Worm (Caenorhabditis elegans) whole organism, L4 larva: ENCODE measurements around the gene srw-41.
"Not testable (repeated sequence)": the region's sequence is repeated elsewhere in the genome, so short reads cannot be mapped to it uniquely, and the experiment has no call there.

Source experiments
- F44E2.7 ChIP-seq: fragments of 200-800 bp; sonication (Bioruptor generic); IDR thresholded peaks from 2 replicates; pipeline ENCODE4 v2.1.2; 2022; ENCODE audit warnings: missing genetic modification characterization, missing compliant biosample characterization
- F49E8.2 ChIP-seq: sonication (generic microtip); optimal IDR thresholded peaks from 2 replicates; lab custom pipeline; 2016; ENCODE audit warnings: missing compliant biosample characterization, mild to moderate bottlenecking, missing genetic modification characterization, borderline replicate concordance
- R02D3.7 ChIP-seq: fragments of 150-350 bp; sonication (generic microtip); optimal IDR thresholded peaks from 3 replicates; lab custom pipeline; 2014; ENCODE audit warnings: missing biosample characterization, missing genetic modification characterization
- T20F7.1 ChIP-seq: fragments of 200-800 bp; sonication (Bioruptor generic); optimal IDR thresholded peaks from 2 replicates; lab custom pipeline; 2018; ENCODE audit warnings: mild to moderate bottlenecking, missing genetic modification characterization, missing compliant biosample characterization
- T26A8.4 ChIP-seq: fragments of 200-800 bp; sonication (Bioruptor generic); IDR thresholded peaks from 2 replicates; pipeline ENCODE4 v1.3.6; 2022; ENCODE audit warnings: missing genetic modification characterization, missing compliant biosample characterization
- Y48G9A.11 ChIP-seq: fragments of 200-800 bp; sonication (Bioruptor generic); IDR thresholded peaks from 2 replicates; pipeline ENCODE4 v1.3.6; 2022; ENCODE audit warnings: missing genetic modification reagents, missing genetic modification characterization, missing compliant biosample characterization
- Y5F2A.4 ChIP-seq: fragments of 200-800 bp; sonication (Bioruptor generic); optimal IDR thresholded peaks from 2 replicates; lab custom pipeline; 2018; ENCODE audit warnings: mild to moderate bottlenecking, missing genetic modification characterization, missing compliant biosample characterization
- Y75B8A.6 ChIP-seq: fragments of 200-800 bp; sonication (Bioruptor generic); IDR thresholded peaks from 2 replicates; pipeline ENCODE4 v1.3.6; 2022; ENCODE audit warnings: missing genetic modification reagents, missing genetic modification characterization, missing compliant biosample characterization
- aly-2 ChIP-seq: sonication (generic microtip); optimal IDR thresholded peaks from 2 replicates; lab custom pipeline; 2018; ENCODE audit warnings: missing biosample characterization, missing genetic modification characterization
- arid-1 ChIP-seq: fragments of 200-800 bp; sonication (Bioruptor generic); conservative IDR thresholded peaks from 2 replicates; pipeline ENCODE4 v1.3.6; 2022; ENCODE audit warnings: missing genetic modification reagents, missing genetic modification characterization, missing compliant biosample characterization
- ceh-82 ChIP-seq: sonication (generic microtip); optimal IDR thresholded peaks from 2 replicates; lab custom pipeline; 2017; ENCODE audit warnings: missing biosample characterization, missing genetic modification characterization
- ces-1 ChIP-seq: fragments of 150-350 bp; sonication (generic microtip); optimal IDR thresholded peaks from 4 replicates; lab custom pipeline; 2014; ENCODE audit warnings: missing biosample characterization, missing genetic modification reagents, missing genetic modification characterization
- cey-2 ChIP-seq: sonication (generic microtip); optimal IDR thresholded peaks from 3 replicates; lab custom pipeline; 2017; ENCODE audit warnings: missing genetic modification characterization, mild to moderate bottlenecking, missing compliant biosample characterization, antibody characterized with exemption, borderline replicate concordance; ENCODE audit not compliant: insufficient read depth
- daf-12 ChIP-seq: fragments of 150-350 bp; optimal IDR thresholded peaks from 2 replicates; lab custom pipeline; 2014; ENCODE audit warnings: missing biosample characterization, missing genetic modification reagents, missing genetic modification characterization
- daf-8 ChIP-seq: fragments of 200-800 bp; sonication (Bioruptor generic); IDR thresholded peaks from 2 replicates; pipeline ENCODE4 v1.3.6; 2022; ENCODE audit warnings: missing genetic modification characterization, missing compliant biosample characterization
- dmd-8 ChIP-seq: fragments of 200-800 bp; sonication (Bioruptor generic); IDR thresholded peaks from 2 replicates; pipeline ENCODE4 v1.3.6; 2022; ENCODE audit warnings: missing genetic modification characterization, missing compliant biosample characterization
- dmd-9 ChIP-seq: fragments of 200-800 bp; sonication (Bioruptor generic); IDR thresholded peaks from 2 replicates; pipeline ENCODE4 v1.3.6; 2022; ENCODE audit warnings: missing genetic modification reagents, missing genetic modification characterization, missing compliant biosample characterization
- duxl-1 ChIP-seq: sonication (generic microtip); optimal IDR thresholded peaks from 2 replicates; lab custom pipeline; 2016; ENCODE audit warnings: mild to moderate bottlenecking, missing genetic modification characterization, moderate library complexity, missing compliant biosample characterization; ENCODE audit not compliant: poor library complexity
- dve-1 ChIP-seq: sonication (generic microtip); optimal IDR thresholded peaks from 2 replicates; lab custom pipeline; 2017; ENCODE audit warnings: antibody characterized with exemption, mild to moderate bottlenecking, missing genetic modification characterization, missing compliant biosample characterization; ENCODE audit not compliant: insufficient read depth
- egl-27 ChIP-seq: sonication (generic microtip); optimal IDR thresholded peaks from 3 replicates; lab custom pipeline; 2017; ENCODE audit warnings: missing biosample characterization, missing genetic modification reagents, missing genetic modification characterization
- egl-43 ChIP-seq: fragments of 200-800 bp; sonication (Bioruptor generic); IDR thresholded peaks from 2 replicates; pipeline ENCODE4 v1.3.6; 2022; ENCODE audit warnings: missing genetic modification reagents, missing genetic modification characterization, missing compliant biosample characterization
- hlh-30 ChIP-seq: sonication (generic microtip); optimal IDR thresholded peaks from 2 replicates; lab custom pipeline; 2017; ENCODE audit warnings: antibody characterized with exemption, mild to moderate bottlenecking, missing genetic modification characterization, missing compliant biosample characterization; ENCODE audit not compliant: insufficient read depth
- lim-7 ChIP-seq: fragments of 200-800 bp; sonication (Bioruptor generic); IDR thresholded peaks from 2 replicates; pipeline ENCODE4 v1.3.6; 2022; ENCODE audit warnings: missing genetic modification characterization, missing compliant biosample characterization
- lin-29 ChIP-seq: fragments of 200-800 bp; sonication (Bioruptor generic); IDR thresholded peaks from 2 replicates; pipeline ENCODE4 v1.3.6; 2022; ENCODE audit warnings: missing genetic modification reagents, missing genetic modification characterization, missing compliant biosample characterization
- lsy-2 ChIP-seq, 2 experiments: fragments of 150-350 bp in 1 of 2; sonication (generic microtip) in 1 of 2; optimal IDR thresholded peaks; 2 replicates each; lab custom pipeline; 2014 to 2017; ENCODE audit warnings: missing biosample characterization in 2 of 2, missing genetic modification characterization in 2 of 2
- madf-5 ChIP-seq, 2 experiments: fragments of 200-800 bp; sonication (Bioruptor generic); IDR thresholded peaks; 2 replicates each; pipeline ENCODE4 v1.3.6; 2022; ENCODE audit warnings: missing compliant biosample characterization in 2 of 2, missing genetic modification characterization in 2 of 2
- mdl-1 ChIP-seq, 2 experiments: fragments of 150-350 bp in 1 of 2; sonication (generic microtip) in 1 of 2; optimal IDR thresholded peaks; 2 replicates each; lab custom pipeline; 2014 to 2017; ENCODE audit warnings: missing biosample characterization in 2 of 2, missing genetic modification characterization in 2 of 2
- mxl-3 ChIP-seq: fragments of 200-800 bp; sonication (Bioruptor generic); optimal IDR thresholded peaks from 2 replicates; lab custom pipeline; 2018; ENCODE audit warnings: mild to moderate bottlenecking, missing genetic modification characterization, missing compliant biosample characterization
- nhr-10 ChIP-seq: fragments of 150-350 bp; optimal IDR thresholded peaks from 2 replicates; lab custom pipeline; 2014; ENCODE audit warnings: missing biosample characterization, missing genetic modification characterization
- nhr-11 ChIP-seq: fragments of 150-350 bp; optimal IDR thresholded peaks from 2 replicates; lab custom pipeline; 2014; ENCODE audit warnings: missing biosample characterization, missing genetic modification characterization
- nhr-111 ChIP-seq: fragments of 200-800 bp; sonication (Bioruptor generic); optimal IDR thresholded peaks from 2 replicates; lab custom pipeline; 2018; ENCODE audit warnings: mild to moderate bottlenecking, missing genetic modification characterization, missing compliant biosample characterization
- nhr-25 ChIP-seq: sonication (generic microtip); optimal IDR thresholded peaks from 2 replicates; lab custom pipeline; 2017; ENCODE audit warnings: missing genetic modification characterization, mild to moderate bottlenecking, missing compliant biosample characterization, antibody characterized with exemption, moderate library complexity, borderline replicate concordance; ENCODE audit not compliant: insufficient read depth
- nhr-28 ChIP-seq: fragments of 150-350 bp; optimal IDR thresholded peaks from 2 replicates; lab custom pipeline; 2014; ENCODE audit warnings: missing biosample characterization, missing genetic modification characterization
- nhr-76 ChIP-seq: fragments of 150-350 bp; optimal IDR thresholded peaks from 2 replicates; lab custom pipeline; 2014; ENCODE audit warnings: missing biosample characterization, missing genetic modification characterization
- nhr-77 ChIP-seq: fragments of 150-350 bp; optimal IDR thresholded peaks from 2 replicates; lab custom pipeline; 2014; ENCODE audit warnings: missing biosample characterization, missing genetic modification characterization
- saeg-2 ChIP-seq: fragments of 200-800 bp; sonication (Bioruptor generic); IDR thresholded peaks from 2 replicates; pipeline ENCODE4 v1.3.6; 2022; ENCODE audit warnings: missing genetic modification reagents, missing genetic modification characterization, missing compliant biosample characterization
- skn-1 ChIP-seq: fragments of 150-350 bp; optimal IDR thresholded peaks from 2 replicates; lab custom pipeline; 2014; ENCODE audit warnings: missing biosample characterization, missing genetic modification characterization
- snpc-4 ChIP-seq: fragments of 150-350 bp; optimal IDR thresholded peaks from 2 replicates; lab custom pipeline; 2014; ENCODE audit warnings: missing biosample characterization, missing genetic modification characterization
- tag-97 ChIP-seq: fragments of 200-800 bp; sonication (Bioruptor generic); IDR thresholded peaks from 2 replicates; pipeline ENCODE4 v1.3.6; 2022; ENCODE audit warnings: missing genetic modification characterization, missing compliant biosample characterization

The srw-41 gene

DNA sequence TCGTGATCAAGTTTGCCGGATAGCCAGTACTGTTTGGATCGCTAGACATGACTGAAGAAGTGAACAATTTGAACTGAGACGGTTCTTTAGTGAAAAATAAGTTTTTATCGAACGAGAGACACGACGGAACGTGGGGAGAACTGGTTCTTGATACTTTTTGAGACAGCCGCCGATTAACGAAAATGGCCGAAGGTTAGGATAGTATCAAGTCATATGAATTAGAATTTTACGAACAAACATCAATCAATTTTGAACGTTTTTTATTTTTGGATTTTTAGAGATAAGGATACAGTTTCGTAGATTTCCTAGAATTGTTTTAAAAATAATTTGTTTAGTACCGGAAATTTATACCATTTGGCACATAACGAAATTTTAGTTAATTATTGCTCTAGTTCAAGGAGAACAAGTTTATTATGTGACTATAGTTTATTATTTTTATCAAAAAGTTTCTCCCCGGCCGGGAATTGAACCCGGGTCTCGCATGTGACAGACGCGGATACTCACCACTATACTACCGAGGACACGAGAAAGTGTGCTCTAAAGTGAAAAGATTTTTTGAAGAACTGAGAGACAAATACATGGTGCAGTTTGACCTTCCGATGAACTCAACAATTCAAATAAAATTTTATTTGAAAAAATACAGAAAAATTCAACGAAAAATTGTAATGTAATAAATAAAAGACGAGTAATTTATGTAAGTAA is 48.8 kb upstream of the srw-41 start, which contains the start of gene W06G6.20 (continued):
- TF ChIP-seq nhr-25 (tag; lab: Kevin White, UChicago) (no peak), tag-97 (GFP tag; lab: Robert Waterston, UW) (no peak), lsy-2 (tag; optimal IDR thresholded peaks at IDR 0.05; lab: Kevin White, UChicago) (no peak), egl-43 (0 out of 2 replicates have a peak, but pooled peaks have one; percentile 23), mdl-1 (tag; optimal IDR thresholded peaks at IDR 0.05; lab: Kevin White, UChicago) (no peak), arid-1 (GFP tag; lab: Robert Waterston, UW) (peak; percentile 49; the same call in 1 of the 2 replicates), ces-1 (no peak), Y48G9A.11 (GFP tag; lab: Robert Waterston, UW) (0 out of 2 replicates have a peak, but pooled peaks have one; percentile 10), dmd-8 (GFP tag; lab: Robert Waterston, UW) (no peak), lim-7 (GFP tag; lab: Robert Waterston, UW) (peak; percentile 72), lin-29 (GFP tag; lab: Robert Waterston, UW) (no peak), skn-1 (no peak), F49E8.2 (tag; lab: Kevin White, UChicago) (no peak), Y75B8A.6 (GFP tag; lab: Robert Waterston, UW) (no peak), mxl-3 (no peak), daf-8 (no peak), aly-2 (tag; lab: Kevin White, UChicago) (no peak), dmd-9 (GFP tag; lab: Robert Waterston, UW) (no peak), saeg-2 (GFP tag; lab: Robert Waterston, UW) (no peak), T20F7.1 (no peak), madf-5 (GFP tag; IDR thresholded peaks at IDR 0.05; lab: Robert Waterston, UW) (0 out of 4 replicates have a peak, but pooled peaks have one; percentile 7 to 9), F44E2.7 (GFP tag; lab: Robert Waterston, UW) (no peak), daf-12 (tag; lab: Kevin White, UChicago) (no peak), snpc-4 (tag; lab: Kevin White, UChicago) (no peak), R02D3.7 (tag; lab: Kevin White, UChicago) (no peak), nhr-11 (tag; lab: Kevin White, UChicago) (no peak), Y5F2A.4 (GFP tag; lab: Kevin White, UChicago) (no peak), nhr-28 (no peak), duxl-1 (tag; lab: Kevin White, UChicago) (peak; percentile 40), nhr-10 (tag; lab: Kevin White, UChicago) (no peak), ceh-82 (no peak), hlh-30 (peak; percentile 74), nhr-76 (tag; lab: Kevin White, UChicago) (no peak), dve-1 (tag; lab: Kevin White, UChicago) (peak; percentile 11), T26A8.4 (GFP tag; lab: Robert Waterston, UW) (no peak), nhr-77 (tag; lab: Kevin White, UChicago) (no peak)

ce11 chrV:16649200-16649599 is 48.1 kb upstream of the srw-41 start, which contains the start of gene W06G6.11:
W06G6.11 (minus strand) TSS chrV:16649300.
- TF ChIP-seq nhr-111; egl-27 (tag; lab: Kevin White, UChicago); cey-2 (tag; lab: Kevin White, UChicago): not testable (repeated sequence)
- TF ChIP-seq, all 104 proteins: peak for 0; not testable (repeated sequence) for 104
